Fruit fly (Drosophila melanogaster) whole organism, embryonic: Measurements from ENCODE around the gene CkIIalpha-i3.
A peak's percentile ranks its signal among the peaks of the same experiment; 100 is the strongest.

ENCODE experiments used
- Awh ChIP-seq: fragments of 200-800 bp; sonication (Bioruptor generic); IDR thresholded peaks from 2 replicates; pipeline ENCODE4, ENCODE4 v1.3.6; 2022; ENCODE audit warnings: missing biosample characterization, missing genetic modification characterization
- Bteb2 ChIP-seq: fragments of 200-800 bp; sonication (Bioruptor generic); optimal IDR thresholded peaks from 2 replicates; lab custom pipeline; 2016; ENCODE audit warnings: missing biosample characterization, missing genetic modification characterization
- CG10274 ChIP-seq: fragments of 200-800 bp; sonication (Bioruptor generic); optimal IDR thresholded peaks from 3 replicates; lab custom pipeline; 2017; ENCODE audit warnings: missing biosample characterization, mild to moderate bottlenecking, missing genetic modification characterization
- CG12236 ChIP-seq: fragments of 200-800 bp; sonication (Bioruptor generic); optimal IDR thresholded peaks from 2 replicates; lab custom pipeline; 2016; ENCODE audit warnings: missing biosample characterization, missing genetic modification characterization
- CG12942 ChIP-seq: fragments of 200-800 bp; sonication (Bioruptor generic); optimal IDR thresholded peaks from 3 replicates; lab custom pipeline; 2016; ENCODE audit warnings: missing biosample characterization, missing genetic modification characterization
- CG13894 ChIP-seq: fragments of 200-800 bp; sonication (Bioruptor generic); optimal IDR thresholded peaks from 3 replicates; lab custom pipeline; 2018; ENCODE audit warnings: missing biosample characterization, mild to moderate bottlenecking, missing genetic modification characterization, moderate library complexity
- CG14441 ChIP-seq: fragments of 200-800 bp; sonication (Bioruptor generic); IDR thresholded peaks from 2 replicates; pipeline ENCODE4 v1.3.6; 2022; ENCODE audit warnings: missing biosample characterization, missing genetic modification characterization
- CG14965 ChIP-seq: fragments of 200-800 bp; sonication (Bioruptor generic); optimal IDR thresholded peaks from 2 replicates; lab custom pipeline; 2016; ENCODE audit warnings: missing biosample characterization, missing genetic modification characterization, borderline replicate concordance
- CG1529 ChIP-seq: fragments of 200-800 bp; sonication (Bioruptor generic); optimal IDR thresholded peaks from 3 replicates; lab custom pipeline; 2018; ENCODE audit warnings: missing biosample characterization, missing genetic modification characterization
- CG16779 ChIP-seq: fragments of 200-800 bp; sonication (Bioruptor generic); IDR thresholded peaks from 2 replicates; pipeline ENCODE4 v1.3.6; 2022; ENCODE audit warnings: missing biosample characterization, missing genetic modification characterization
- CG34224 ChIP-seq: fragments of 200-800 bp; sonication (Bioruptor generic); IDR thresholded peaks from 3 replicates; pipeline ENCODE4 v1.3.6; 2022; ENCODE audit warnings: missing biosample characterization, missing genetic modification characterization; ENCODE audit not compliant: partially characterized antibody
- CG4404 ChIP-seq: fragments of 200-800 bp; sonication (Bioruptor generic); IDR thresholded peaks from 2 replicates; pipeline ENCODE4 v1.3.6; 2022; ENCODE audit warnings: missing biosample characterization, missing genetic modification characterization
- CG5245 ChIP-seq: fragments of 200-800 bp; sonication (Bioruptor generic); optimal IDR thresholded peaks from 3 replicates; lab custom pipeline; 2016; ENCODE audit warnings: missing biosample characterization, missing genetic modification characterization
- CG5953 ChIP-seq: fragments of 200-800 bp; sonication (Bioruptor generic); IDR thresholded peaks from 2 replicates; pipeline ENCODE4 v1.3.6; 2022; ENCODE audit warnings: missing biosample characterization, missing genetic modification characterization
- CG6272 ChIP-seq: fragments of 200-800 bp; sonication (Bioruptor generic); IDR thresholded peaks from 2 replicates; pipeline ENCODE4 v1.3.6; 2022; ENCODE audit warnings: missing biosample characterization, missing genetic modification characterization
- CG6654 ChIP-seq: fragments of 200-800 bp; sonication (Bioruptor generic); optimal IDR thresholded peaks from 2 replicates; lab custom pipeline; 2017; ENCODE audit warnings: missing biosample characterization, mild to moderate bottlenecking, missing genetic modification characterization
- CG7963 ChIP-seq: fragments of 200-800 bp; sonication (Bioruptor generic); IDR thresholded peaks from 3 replicates; pipeline ENCODE4 v1.3.6; 2022; ENCODE audit warnings: missing biosample characterization, missing genetic modification characterization; ENCODE audit not compliant: partially characterized antibody
- CG9609 ChIP-seq: fragments of 200-800 bp; sonication (Bioruptor generic); optimal IDR thresholded peaks from 3 replicates; lab custom pipeline; 2016; ENCODE audit warnings: missing biosample characterization, missing genetic modification characterization
- D ChIP-seq, 2 experiments: fragments of 200-800 bp in 1 of 2; fragments of >200 bp in 1 of 2; sonication (Bioruptor generic) in 1 of 2; optimal IDR thresholded peaks; 2 replicates in 1 of 2; 3 replicates in 1 of 2; lab custom pipeline; 2017; ENCODE audit warnings: mild to moderate bottlenecking in 1 of 2, missing biosample characterization in 1 of 2, missing genetic modification characterization in 1 of 2, missing genetic modification reagents in 1 of 2
- Dref ChIP-seq: fragments of 200-800 bp; sonication (Bioruptor generic); IDR thresholded peaks from 2 replicates; pipeline ENCODE4 v1.3.6; 2022; ENCODE audit warnings: missing biosample characterization, missing genetic modification characterization
- Drgx ChIP-seq: fragments of 200-800 bp; sonication (Bioruptor generic); IDR thresholded peaks from 2 replicates; pipeline ENCODE4 v1.3.6; 2022; ENCODE audit warnings: missing biosample characterization, missing genetic modification characterization
- Fer1 ChIP-seq: fragments of 200-800 bp; sonication (Bioruptor generic); optimal IDR thresholded peaks from 2 replicates; lab custom pipeline; 2017; ENCODE audit warnings: missing biosample characterization, mild to moderate bottlenecking, missing genetic modification characterization
- Fer2 ChIP-seq: fragments of 200-800 bp; sonication (Bioruptor generic); optimal IDR thresholded peaks from 2 replicates; lab custom pipeline; 2018; ENCODE audit warnings: missing biosample characterization, mild to moderate bottlenecking, missing genetic modification characterization, moderate library complexity
- Hand ChIP-seq: fragments of 200-800 bp; sonication (Bioruptor generic); optimal IDR thresholded peaks from 2 replicates; lab custom pipeline; 2017; ENCODE audit warnings: mild to moderate bottlenecking, missing biosample characterization, missing genetic modification reagents, missing genetic modification characterization
- Hmx ChIP-seq: fragments of 200-800 bp; sonication (Bioruptor generic); optimal IDR thresholded peaks from 2 replicates; lab custom pipeline; 2016; ENCODE audit warnings: missing biosample characterization, missing genetic modification characterization
- Lhr ChIP-seq: fragments of 200-800 bp; sonication (Bioruptor generic); optimal IDR thresholded peaks from 3 replicates; lab custom pipeline; 2017; ENCODE audit warnings: mild to moderate bottlenecking, missing biosample characterization, missing genetic modification reagents, missing genetic modification characterization
- MTF-1 ChIP-seq: fragments of 200-800 bp; sonication (Bioruptor generic); optimal IDR thresholded peaks from 2 replicates; lab custom pipeline; 2018; ENCODE audit warnings: missing biosample characterization, mild to moderate bottlenecking, missing genetic modification characterization, borderline replicate concordance
- Nf-YB ChIP-seq: fragments of 200-800 bp; sonication (Bioruptor generic); optimal IDR thresholded peaks from 3 replicates; lab custom pipeline; 2019; ENCODE audit warnings: missing biosample characterization, mild to moderate bottlenecking, missing genetic modification characterization, moderate library complexity
- Pdp1 ChIP-seq, 2 experiments: fragments of 200-800 bp; sonication (Bioruptor generic); optimal IDR thresholded peaks; 3 replicates each; lab custom pipeline; 2016; ENCODE audit warnings: missing biosample characterization in 2 of 2, missing genetic modification characterization in 2 of 2, mild to moderate bottlenecking in 1 of 2, moderate library complexity in 1 of 2
- Sox100B ChIP-seq: fragments of 200-800 bp; sonication (Bioruptor generic); optimal IDR thresholded peaks from 3 replicates; lab custom pipeline; 2018; ENCODE audit warnings: missing biosample characterization, mild to moderate bottlenecking, missing genetic modification characterization
- cato ChIP-seq: fragments of 200-800 bp; sonication (Bioruptor generic); optimal IDR thresholded peaks from 2 replicates; lab custom pipeline; 2016; ENCODE audit warnings: missing biosample characterization, missing genetic modification characterization, borderline replicate concordance
- ci ChIP-seq: fragments of 200-800 bp; sonication (Bioruptor generic); IDR thresholded peaks from 3 replicates; pipeline ENCODE4 v1.3.6; 2022; ENCODE audit warnings: missing biosample characterization, missing genetic modification characterization
- dpn ChIP-seq, 2 experiments: fragments of 200-800 bp; sonication (Bioruptor generic); optimal IDR thresholded peaks; 3 replicates each; lab custom pipeline; 2016; ENCODE audit warnings: missing biosample characterization in 2 of 2, missing genetic modification characterization in 2 of 2
- ems ChIP-seq: fragments of 200-800 bp; sonication (Bioruptor generic); optimal IDR thresholded peaks from 3 replicates; lab custom pipeline; 2016; ENCODE audit warnings: missing biosample characterization, missing genetic modification characterization
- fd3F ChIP-seq: fragments of 200-800 bp; sonication (Bioruptor generic); optimal IDR thresholded peaks from 2 replicates; lab custom pipeline; 2018; ENCODE audit warnings: missing biosample characterization, mild to moderate bottlenecking, missing genetic modification characterization, moderate library complexity
- fd64A ChIP-seq: fragments of 200-800 bp; sonication (Bioruptor generic); optimal IDR thresholded peaks from 3 replicates; lab custom pipeline; 2018; ENCODE audit warnings: missing biosample characterization, mild to moderate bottlenecking, missing genetic modification characterization
- fu2 ChIP-seq: fragments of 200-800 bp; sonication (Bioruptor generic); optimal IDR thresholded peaks from 2 replicates; lab custom pipeline; 2016; ENCODE audit warnings: missing biosample characterization, missing genetic modification characterization
- gfzf ChIP-seq: fragments of 200-800 bp; sonication (Bioruptor generic); optimal IDR thresholded peaks from 2 replicates; lab custom pipeline; 2016; ENCODE audit warnings: missing biosample characterization, mild to moderate bottlenecking, missing genetic modification characterization, moderate library complexity
- ham ChIP-seq: fragments of 200-800 bp; sonication (Bioruptor generic); IDR thresholded peaks from 2 replicates; pipeline ENCODE4 v1.3.6; 2022; ENCODE audit warnings: missing biosample characterization, missing genetic modification characterization
- jigr1 ChIP-seq: fragments of 200-800 bp; sonication (Bioruptor generic); IDR thresholded peaks from 3 replicates; pipeline ENCODE4 v1.3.6; 2022; ENCODE audit warnings: missing biosample characterization, missing genetic modification characterization
- jing ChIP-seq: fragments of 200-800 bp; sonication (Bioruptor generic); optimal IDR thresholded peaks from 2 replicates; lab custom pipeline; 2018; ENCODE audit warnings: missing biosample characterization, mild to moderate bottlenecking, missing genetic modification characterization
- nau ChIP-seq: fragments of 200-800 bp; sonication (Bioruptor generic); optimal IDR thresholded peaks from 3 replicates; lab custom pipeline; 2017; ENCODE audit warnings: missing biosample characterization, mild to moderate bottlenecking, missing genetic modification characterization, missing genetic modification reagents
- phol ChIP-seq: fragments of 200-800 bp; sonication (Bioruptor generic); optimal IDR thresholded peaks from 3 replicates; lab custom pipeline; 2018; ENCODE audit warnings: missing biosample characterization, mild to moderate bottlenecking, missing genetic modification characterization, moderate library complexity
- pum ChIP-seq: fragments of 200-800 bp; sonication (Bioruptor generic); optimal IDR thresholded peaks from 2 replicates; lab custom pipeline; 2016; ENCODE audit warnings: missing biosample characterization, missing genetic modification characterization
- trh ChIP-seq: fragments of 200-800 bp; sonication (Bioruptor generic); optimal IDR thresholded peaks from 2 replicates; lab custom pipeline; 2016; ENCODE audit warnings: missing biosample characterization, missing genetic modification characterization
- ttk ChIP-seq: fragments of 200-800 bp; sonication (Bioruptor generic); IDR thresholded peaks from 2 replicates; pipeline ENCODE4 v2.1.2; 2022; ENCODE audit warnings: missing biosample characterization, missing genetic modification characterization
- wek ChIP-seq: fragments of 200-800 bp; sonication (Bioruptor generic); optimal IDR thresholded peaks from 3 replicates; lab custom pipeline; 2018; ENCODE audit warnings: missing biosample characterization, mild to moderate bottlenecking, missing genetic modification characterization, moderate library complexity
- zen2 ChIP-seq: fragments of 200-800 bp; sonication (Bioruptor generic); IDR thresholded peaks from 3 replicates; pipeline ENCODE4 v1.3.6; 2022; ENCODE audit warnings: missing biosample characterization, missing genetic modification characterization; ENCODE audit not compliant: partially characterized antibody

Gene CkIIalpha-i3

DNA sequence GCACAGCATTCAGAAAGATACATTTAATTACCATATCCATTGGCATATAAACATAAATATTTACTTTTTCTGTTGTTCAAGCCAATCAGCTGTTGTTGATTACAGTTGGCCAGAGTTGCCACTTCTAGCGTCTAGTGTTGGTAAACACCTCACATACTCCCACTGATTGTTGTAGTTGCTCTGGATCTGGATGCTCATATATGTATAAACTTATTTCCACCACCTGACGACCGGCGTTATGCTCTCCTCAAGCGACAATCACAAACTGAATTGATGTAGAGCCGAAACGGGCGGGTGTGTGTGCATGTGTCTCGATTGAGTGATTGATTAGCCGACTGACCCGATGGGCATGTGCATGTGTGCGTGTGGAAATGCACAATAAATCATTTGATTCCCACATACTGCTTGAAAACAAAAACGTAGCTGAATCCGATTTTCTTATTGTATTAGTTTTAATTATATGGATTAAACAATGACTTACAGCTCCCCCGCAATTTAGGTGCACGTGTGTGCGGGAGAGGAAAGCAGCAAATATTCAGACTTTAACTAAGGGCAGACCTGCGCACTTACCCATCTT, 28.5 kb downstream of the CkIIalpha-i3 start (continued):
- TF ChIP-seq Fer1 (GFP tag; lab: Kevin White, UChicago) (peak; percentile 62), Hand (GFP tag; lab: Kevin White, UChicago) (no peak), ems (peak; percentile 25), CG10274 (GFP tag; lab: Kevin White, UChicago) (no peak), CG6272 (no peak), Nf-YB (peak; percentile 28), CG4404 (GFP tag; lab: Robert Waterston, UW) (0 out of 2 replicates have a peak, but pooled peaks have one; percentile 18), phol (peak; percentile 20), fd3F (no peak), CG14441 (GFP tag; lab: Robert Waterston, UW) (peak; percentile 23; the same call in 1 of the 2 replicates), dpn (GFP tag; optimal IDR thresholded peaks at IDR 0.05; lab: Kevin White, UChicago) (peak; percentile 32 to 43), jigr1 (GFP tag; lab: Robert Waterston, UW) (no peak), Bteb2 (GFP tag; lab: Kevin White, UChicago) (peak; percentile 43), CG7963 (GFP tag; lab: Robert Waterston, UW) (no peak)

DNA sequence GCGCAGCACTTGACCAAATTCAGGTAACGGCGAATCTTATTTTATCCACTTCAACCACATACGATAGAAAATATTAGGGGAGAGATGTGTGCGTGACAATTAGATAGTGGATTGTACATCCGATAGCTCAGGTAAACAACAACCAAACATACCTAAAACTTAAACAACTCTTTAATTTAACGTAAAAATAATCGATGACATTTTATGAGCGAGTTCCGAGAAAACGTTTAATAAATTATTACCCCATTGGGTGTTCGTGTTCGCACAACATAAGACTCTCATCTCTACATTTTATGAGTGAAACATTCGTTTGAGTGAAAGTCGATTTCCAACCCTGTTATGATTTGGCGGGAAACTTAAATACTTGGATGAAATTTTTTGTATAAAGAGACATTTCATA, 30.1 kb downstream of the CkIIalpha-i3 start, which contains the start of gene CG17129:
Gene CG17129, minus strand, starts transcription at position 69 of the 400 bp plus-strand sequence.
- TF ChIP-seq CG12942, result peak; percentile 49
- TF ChIP-seq zen2, result peak; percentile 94
- no peak for TF ChIP-seq MTF-1 (GFP tag; lab: Kevin White, UChicago)
- peak; percentile 56; the same call in 1 of the 2 replicates for TF ChIP-seq Awh
- no peak for TF ChIP-seq ham (GFP tag; lab: Robert Waterston, UW)
- TF ChIP-seq CG9609 (GFP tag; lab: Kevin White, UChicago), result peak; percentile 78
- TF ChIP-seq fd64A (GFP tag; lab: Kevin White, UChicago), result no peak
- peak; percentile 73 for TF ChIP-seq ttk
- peak in 1 of 2 experiments; percentile 85 for TF ChIP-seq Pdp1 (GFP tag; optimal IDR thresholded peaks at IDR 0.05; lab: Kevin White, UChicago)
- TF ChIP-seq Hmx (GFP tag; lab: Kevin White, UChicago), result peak; percentile 56
- TF ChIP-seq D (optimal IDR thresholded peaks at IDR 0.05; lab: Kevin White, UChicago), result no peak
- TF ChIP-seq D (GFP tag; optimal IDR thresholded peaks at IDR 0.05; lab: Kevin White, UChicago), result peak; percentile 38
- peak; percentile 74 for TF ChIP-seq CG12236 (GFP tag; lab: Kevin White, UChicago)
- TF ChIP-seq Dref (GFP tag; lab: Robert Waterston, UW), result peak; percentile 48
- TF ChIP-seq trh (GFP tag; lab: Kevin White, UChicago), result peak; percentile 47
- no peak for TF ChIP-seq CG5953 (GFP tag; lab: Robert Waterston, UW)
- peak; percentile 97 for TF ChIP-seq CG34224 (GFP tag; lab: Robert Waterston, UW)
- peak; percentile 69 for TF ChIP-seq CG5245
- peak; percentile 87 for TF ChIP-seq ci (GFP tag; lab: Robert Waterston, UW)
- TF ChIP-seq gfzf (GFP tag; lab: Kevin White, UChicago), result peak; percentile 25
- TF ChIP-seq CG14965 (GFP tag; lab: Kevin White, UChicago), result no peak
- peak; percentile 62 for TF ChIP-seq fd3F
- no peak for TF ChIP-seq jing (GFP tag; lab: Kevin White, UChicago)
- peak; percentile 61 for TF ChIP-seq Sox100B (GFP tag; lab: Kevin White, UChicago)
- peak; percentile 81 for TF ChIP-seq CG13894 (tag; lab: Kevin White, UChicago)
- TF ChIP-seq Drgx, result peak; percentile 7; the same call in 1 of the 2 replicates
- TF ChIP-seq CG16779 (GFP tag; lab: Robert Waterston, UW), result 0 out of 2 replicates have a peak, but pooled peaks have one; percentile 48
- TF ChIP-seq fu2, result peak; percentile 75
- TF ChIP-seq cato (GFP tag; lab: Kevin White, UChicago), result peak; percentile 28
- peak; percentile 87 for TF ChIP-seq pum (GFP tag; lab: Kevin White, UChicago)
- peak; percentile 28 for TF ChIP-seq Fer2 (tag; lab: Kevin White, UChicago)
- no peak for TF ChIP-seq CG6654 (GFP tag; lab: Kevin White, UChicago)
- TF ChIP-seq nau (GFP tag; lab: Kevin White, UChicago), result no peak
- peak; percentile 26 for TF ChIP-seq wek (GFP tag; lab: Kevin White, UChicago)
- TF ChIP-seq Lhr (GFP tag; lab: Kevin White, UChicago), result peak; percentile 17
- peak; percentile 32 for TF ChIP-seq CG1529
